Worm (Caenorhabditis elegans): Measurements from ENCODE around the gene swsn-1.

- TF ChIP-seq flt-1 (GFP tag; IDR thresholded peaks at IDR 0.05) (no peak), med-1 (GFP tag; optimal IDR thresholded peaks at IDR 0.05; ENCODE audit: insufficient read depth) (no peak), T22C8.4 (GFP tag; IDR thresholded peaks at IDR 0.05) (no peak), klf-2 (GFP tag; conservative IDR thresholded peaks at IDR 0.05) (no peak)
These were observed 57.0 kb downstream of the swsn-1 start, which contains the start of the genes fbxa-115 and Y113G7B.27 for ce11 chrV:20192102-20192880.
